Worm (Caenorhabditis elegans): ENCODE data around the gene K01A2.10.

DNA sequence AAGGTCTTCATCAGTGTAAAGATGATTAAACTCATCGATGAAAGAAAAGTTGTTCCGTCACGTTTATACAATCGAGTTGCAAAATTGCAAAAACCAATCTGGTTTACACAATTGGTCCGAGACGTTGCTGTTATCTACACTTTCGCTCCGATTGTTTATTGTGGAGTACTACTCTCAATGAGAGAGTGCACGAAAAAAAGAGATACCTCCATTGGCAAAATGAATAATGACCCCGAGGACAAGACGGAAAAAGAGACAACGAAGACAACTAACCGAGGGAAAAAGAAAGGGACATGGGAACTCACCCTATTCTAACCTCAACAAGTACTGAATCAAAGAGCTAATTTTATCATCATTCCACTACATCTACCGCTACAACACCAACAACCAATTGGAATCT lies 9.4 kb downstream of the K01A2.10 start:
- TF ChIP-seq nhr-25 (tag; optimal IDR thresholded peaks at IDR 0.05): no peak
- no peak for TF ChIP-seq nhr-12 (tag; optimal IDR thresholded peaks at IDR 0.05)
- TF ChIP-seq dmd-4 (tag; optimal IDR thresholded peaks at IDR 0.05): no peak
- TF ChIP-seq elt-1 (tag; optimal IDR thresholded peaks at IDR 0.05): no peak
